Worm (Caenorhabditis elegans) whole organism, L3 larva: Measurements from ENCODE around the gene K10D11.6.

Experiments
- R02D3.7 ChIP-seq: fragments of 150-350 bp; optimal IDR thresholded peaks from 2 replicates; lab custom pipeline; 2014; ENCODE audit warnings: missing biosample characterization, missing genetic modification characterization
- elt-2 ChIP-seq: sonication (generic microtip); optimal IDR thresholded peaks from 2 replicates; lab custom pipeline; 2016; ENCODE audit warnings: missing genetic modification reagents, mild to moderate bottlenecking, missing genetic modification characterization, missing compliant biosample characterization
- lin-39 ChIP-seq: fragments of 150-350 bp; optimal IDR thresholded peaks from 2 replicates; lab custom pipeline; 2018; ENCODE audit warnings: missing biosample characterization, missing genetic modification reagents, missing genetic modification characterization
- nhr-11 ChIP-seq: fragments of 150-350 bp; optimal IDR thresholded peaks from 2 replicates; lab custom pipeline; 2014; ENCODE audit warnings: missing biosample characterization, missing genetic modification characterization
- nhr-28 ChIP-seq: fragments of 150-350 bp; optimal IDR thresholded peaks from 2 replicates; lab custom pipeline; 2014; ENCODE audit warnings: missing biosample characterization, missing genetic modification characterization
- skn-1 ChIP-seq: fragments of 150-350 bp; optimal IDR thresholded peaks from 2 replicates; lab custom pipeline; 2014; ENCODE audit warnings: missing biosample characterization, missing genetic modification characterization
- unc-39 ChIP-seq: sonication (generic microtip); optimal IDR thresholded peaks from 4 replicates; lab custom pipeline; 2017; ENCODE audit warnings: missing biosample characterization, missing genetic modification characterization

DNA sequence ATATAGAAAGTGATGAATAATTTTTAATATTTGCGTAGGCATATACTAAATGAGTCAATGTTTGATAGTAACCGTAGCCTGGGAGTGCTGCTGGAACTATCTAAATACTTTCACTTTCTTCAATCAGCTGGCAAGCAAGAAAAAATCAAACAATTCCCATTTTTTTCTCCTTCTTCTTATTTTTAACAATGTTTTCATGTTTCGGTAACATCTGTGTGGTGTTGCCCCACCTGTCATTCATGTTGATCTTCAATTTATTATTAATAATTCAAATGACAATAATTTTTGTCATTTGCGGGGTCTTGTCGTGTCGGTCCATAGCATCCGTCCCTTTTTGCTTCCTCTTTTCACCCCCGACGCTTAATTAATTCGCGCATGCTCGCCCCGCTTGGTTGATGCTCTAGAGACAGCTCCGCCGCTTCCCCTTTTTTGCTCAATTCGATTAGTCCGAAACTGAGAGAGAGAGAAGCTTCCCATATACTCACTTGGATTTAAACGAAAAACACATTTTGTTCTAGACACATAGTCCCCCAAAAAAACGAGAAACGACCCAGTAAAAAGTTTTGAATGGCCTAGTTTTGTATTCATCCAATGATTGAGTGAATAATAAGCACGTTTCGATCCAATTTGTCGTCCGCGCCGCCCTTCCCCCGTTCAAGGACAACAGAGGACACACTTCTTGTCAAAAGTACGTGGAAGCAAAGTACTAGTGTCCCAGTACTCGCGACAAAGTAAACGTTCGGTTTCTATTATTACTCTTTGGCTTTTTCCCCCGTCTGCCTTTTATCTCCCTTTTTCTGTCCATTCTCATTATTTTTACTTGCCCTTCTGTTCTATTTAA, 38.8 kb upstream of the K10D11.6 start:
- TF ChIP-seq R02D3.7 (tag; lab: Kevin White, UChicago) (no peak), elt-2 (tag; lab: Kevin White, UChicago) (no peak), unc-39 (tag; lab: Kevin White, UChicago) (no peak), lin-39 (tag; lab: Kevin White, UChicago) (no peak), nhr-28 (tag; lab: Kevin White, UChicago) (no peak), skn-1 (tag; lab: Kevin White, UChicago) (no peak), nhr-11 (tag; lab: Kevin White, UChicago) (no peak)
